Fruit fly (Drosophila melanogaster) whole organism: ENCODE data around the gene eEF1delta.

Experiments used
- CG8478 ChIP-seq: fragments of >200 bp; optimal IDR thresholded peaks from 2 replicates; lab custom pipeline; 2018; ENCODE audit warnings: inconsistent platforms
- Dll ChIP-seq: fragments of >200 bp; optimal IDR thresholded peaks from 2 replicates; lab custom pipeline; 2017
- usp ChIP-seq: fragments of >200 bp; optimal IDR thresholded peaks from 2 replicates; lab custom pipeline; 2017; ENCODE audit warnings: missing biosample characterization, missing genetic modification characterization, mixed read lengths

dm6 chr2L:10201743-10202142, 30.6 kb upstream of the eEF1delta start:
- TF ChIP-seq usp (GFP tag; lab: Kevin White, UChicago) (no peak), CG8478 (lab: Kevin White, UChicago) (no peak), Dll (lab: Kevin White, UChicago) (no peak)
